Worm (Caenorhabditis elegans) whole organism, early embryonic: Measurements from ENCODE around the gene twk-31.

Experiments used
- B0310.2 ChIP-seq: sonication (generic microtip); optimal IDR thresholded peaks from 2 replicates; lab custom pipeline; 2016; ENCODE audit warnings: mild to moderate bottlenecking, missing genetic modification characterization, missing compliant biosample characterization
- F13C5.2 ChIP-seq: sonication (generic microtip); optimal IDR thresholded peaks from 2 replicates; lab custom pipeline; 2017; ENCODE audit warnings: mild to moderate bottlenecking, missing genetic modification characterization, inconsistent platforms, missing compliant biosample characterization
- aly-1 ChIP-seq: sonication (generic microtip); optimal IDR thresholded peaks from 2 replicates; lab custom pipeline; 2016; ENCODE audit warnings: missing genetic modification characterization, missing compliant biosample characterization
- ama-1 ChIP-seq: fragments of 150-350 bp; optimal IDR thresholded peaks from 2 replicates; lab custom pipeline; 2014
- ceh-13 ChIP-seq: fragments of 200-800 bp; sonication (Bioruptor generic); optimal IDR thresholded peaks from 2 replicates; lab custom pipeline; 2018; ENCODE audit warnings: mild to moderate bottlenecking, missing genetic modification characterization, missing compliant biosample characterization
- ceh-36 ChIP-seq: sonication (generic microtip); optimal IDR thresholded peaks from 2 replicates; lab custom pipeline; 2016; ENCODE audit warnings: missing genetic modification characterization, inconsistent platforms, missing compliant biosample characterization
- ets-7 ChIP-seq: sonication (generic microtip); optimal IDR thresholded peaks from 2 replicates; lab custom pipeline; 2016; ENCODE audit warnings: missing genotype, missing genetic modification characterization, missing compliant biosample characterization
- flt-1 ChIP-seq: fragments of 200-800 bp; sonication (Bioruptor generic); IDR thresholded peaks from 2 replicates; pipeline ENCODE4 v1.3.6; 2022; ENCODE audit warnings: missing genetic modification characterization, missing compliant biosample characterization
- hmbx-1 ChIP-seq: sonication (generic microtip); optimal IDR thresholded peaks from 2 replicates; lab custom pipeline; 2016; ENCODE audit warnings: mild to moderate bottlenecking, missing genetic modification characterization, missing compliant biosample characterization
- hmg-4 ChIP-seq: fragments of 200-800 bp; sonication (Bioruptor generic); optimal IDR thresholded peaks from 2 replicates; lab custom pipeline; 2018; ENCODE audit warnings: mild to moderate bottlenecking, missing genetic modification characterization, missing compliant biosample characterization
- hnd-1 ChIP-seq: sonication (generic microtip); optimal IDR thresholded peaks from 2 replicates; lab custom pipeline; 2016; ENCODE audit warnings: missing genetic modification characterization, missing compliant biosample characterization
- pes-1 ChIP-seq: fragments of 200-800 bp; sonication (Bioruptor generic); IDR thresholded peaks from 2 replicates; pipeline ENCODE4 v1.3.6; 2022; ENCODE audit warnings: missing genetic modification reagents, missing genetic modification characterization, missing compliant biosample characterization
- scrt-1 ChIP-seq: fragments of 200-800 bp; sonication (Bioruptor generic); IDR thresholded peaks from 2 replicates; pipeline ENCODE4 v1.3.6; 2022; ENCODE audit warnings: missing genetic modification characterization, missing compliant biosample characterization
- sea-1 ChIP-seq: fragments of 200-800 bp; sonication (Bioruptor generic); conservative IDR thresholded peaks from 2 replicates; pipeline ENCODE4 v1.3.6; 2022; ENCODE audit warnings: missing genetic modification characterization, missing compliant biosample characterization
- tbx-11 ChIP-seq: fragments of 200-800 bp; sonication (Bioruptor generic); IDR thresholded peaks from 2 replicates; pipeline ENCODE4 v1.3.6; 2022; ENCODE audit warnings: missing genetic modification characterization, missing compliant biosample characterization
- tbx-37 ChIP-seq: fragments of 200-800 bp; sonication (Bioruptor generic); conservative IDR thresholded peaks from 2 replicates; pipeline ENCODE4 v1.3.6; 2022; ENCODE audit warnings: missing genetic modification reagents, missing genetic modification characterization, missing compliant biosample characterization
- tra-4 ChIP-seq: sonication (generic microtip); optimal IDR thresholded peaks from 2 replicates; lab custom pipeline; 2017; ENCODE audit warnings: missing genetic modification characterization, missing compliant biosample characterization

The twk-31 gene

ce11 chrIII:11391601-11392520, 18.6 kb upstream of the twk-31 start:
- TF ChIP-seq ceh-36 (tag; lab: Kevin White, UChicago) = peak; percentile 20
- no peak for TF ChIP-seq F13C5.2 (tag; lab: Kevin White, UChicago)

- TF ChIP-seq tbx-37 (GFP tag; lab: Robert Waterston, UW) (no peak), ceh-36 (tag; lab: Kevin White, UChicago) (peak; percentile 90)
These were observed 17.7 kb upstream of the twk-31 start for ce11 chrIII:11392740-11393139.

- TF ChIP-seq hnd-1 = no peak
- no peak for TF ChIP-seq pes-1 (GFP tag; lab: Robert Waterston, UW)
- TF ChIP-seq ets-7 (tag; lab: Kevin White, UChicago) = no peak
- no peak for TF ChIP-seq B0310.2 (tag; lab: Kevin White, UChicago)
These were observed 17.3 kb upstream of the twk-31 start, which contains the start of gene nlp-21 for ce11 chrIII:11393162-11393561. TSS of gene nlp-21 (minus strand) at chrIII:11393262.

DNA sequence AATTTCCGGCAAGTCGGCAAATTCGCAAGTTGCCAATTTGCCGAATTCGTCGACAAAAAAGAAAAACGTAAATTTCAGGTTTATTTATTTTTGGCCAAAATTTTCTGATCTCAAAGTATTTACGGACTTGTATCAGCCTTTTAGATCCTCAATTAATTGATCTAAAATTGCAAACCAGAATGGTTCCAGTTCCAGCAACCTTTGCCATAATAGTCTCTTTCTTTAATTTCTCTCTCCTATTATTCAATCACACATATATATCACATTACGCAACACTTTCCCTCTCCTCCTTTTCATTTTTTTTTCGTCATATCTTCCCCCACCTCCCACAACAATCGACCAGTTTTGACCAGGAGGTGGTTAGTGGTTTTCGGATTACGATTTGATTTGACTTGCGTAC, 13.0 kb upstream of the twk-31 start, which contains the start of gene Y47D3B.3:
Gene Y47D3B.3, plus strand, starts transcription at position 301 of the 400 bp plus-strand sequence.
- TF ChIP-seq tbx-11 (no peak), flt-1 (GFP tag; lab: Robert Waterston, UW) (no peak), B0310.2 (tag; lab: Kevin White, UChicago) (no peak), tra-4 (no peak), hnd-1 (no peak), ets-7 (tag; lab: Kevin White, UChicago) (no peak), hmbx-1 (tag; lab: Kevin White, UChicago) (no peak), ceh-13 (GFP tag; lab: Kevin White, UChicago) (no peak), ceh-36 (tag; lab: Kevin White, UChicago) (no peak), scrt-1 (no peak), sea-1 (GFP tag; lab: Robert Waterston, UW) (no peak)

ce11 chrIII:11402717-11403116, 7.8 kb upstream of the twk-31 start, which contains the start of gene Y47D3B.12:
TSS of gene Y47D3B.12 (plus strand) at chrIII:11403017.
- TF ChIP-seq tbx-37 (GFP tag; lab: Robert Waterston, UW) (no peak), scrt-1 (no peak), aly-1 (no peak), hmg-4 (GFP tag; lab: Kevin White, UChicago) (no peak), tbx-11 (no peak), B0310.2 (tag; lab: Kevin White, UChicago) (no peak), ets-7 (tag; lab: Kevin White, UChicago) (no peak), sea-1 (GFP tag; lab: Robert Waterston, UW) (no peak), tra-4 (no peak), ceh-13 (GFP tag; lab: Kevin White, UChicago) (no peak), F13C5.2 (tag; lab: Kevin White, UChicago) (no peak), pes-1 (GFP tag; lab: Robert Waterston, UW) (no peak), ceh-36 (tag; lab: Kevin White, UChicago) (no peak), hnd-1 (no peak), ama-1 (lab: Kevin White, UChicago) (no peak), flt-1 (GFP tag; lab: Robert Waterston, UW) (no peak), hmbx-1 (tag; lab: Kevin White, UChicago) (no peak)

ce11 chrIII:11405049-11405448, 5.4 kb upstream of the twk-31 start, which contains the start of gene Y47D3B.4:
TSS of gene Y47D3B.4 (plus strand) at chrIII:11405349.
- no peak for TF ChIP-seq hmbx-1 (tag; lab: Kevin White, UChicago)
- no peak for TF ChIP-seq tra-4
- no peak for TF ChIP-seq sea-1 (GFP tag; lab: Robert Waterston, UW)
- TF ChIP-seq hnd-1 = no peak
- TF ChIP-seq tbx-11 = no peak
- no peak for TF ChIP-seq pes-1 (GFP tag; lab: Robert Waterston, UW)
- no peak for TF ChIP-seq scrt-1

- TF ChIP-seq scrt-1 = no peak
- TF ChIP-seq ceh-36 (tag; lab: Kevin White, UChicago) = peak; percentile 80
These were observed 9.1 kb downstream of the twk-31 start for ce11 chrIII:11419551-11419950.

DNA sequence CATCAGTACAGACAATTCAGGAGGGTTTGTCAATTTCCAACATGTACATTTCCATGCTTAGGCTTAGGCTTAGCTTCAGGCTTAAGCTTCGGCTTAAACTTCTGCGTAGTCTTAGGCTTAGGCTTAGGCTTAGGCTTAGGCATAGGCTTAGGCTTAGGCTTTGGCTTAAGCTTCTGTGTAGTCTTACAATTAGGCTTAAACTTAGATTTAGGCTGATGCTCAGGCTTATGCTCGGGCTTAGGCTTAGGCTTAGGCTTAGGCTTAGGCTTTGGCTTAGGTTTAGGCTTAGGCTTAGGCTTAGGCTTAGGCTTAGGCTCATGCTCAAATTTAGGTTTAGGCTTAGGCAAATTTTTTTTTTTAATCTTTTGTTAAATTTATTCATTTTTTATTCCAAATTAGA, 14.3 kb downstream of the twk-31 start:
- TF ChIP-seq ceh-36 (tag; lab: Kevin White, UChicago) = peak; percentile 89
- TF ChIP-seq hmg-4 (GFP tag; lab: Kevin White, UChicago) = no peak

DNA sequence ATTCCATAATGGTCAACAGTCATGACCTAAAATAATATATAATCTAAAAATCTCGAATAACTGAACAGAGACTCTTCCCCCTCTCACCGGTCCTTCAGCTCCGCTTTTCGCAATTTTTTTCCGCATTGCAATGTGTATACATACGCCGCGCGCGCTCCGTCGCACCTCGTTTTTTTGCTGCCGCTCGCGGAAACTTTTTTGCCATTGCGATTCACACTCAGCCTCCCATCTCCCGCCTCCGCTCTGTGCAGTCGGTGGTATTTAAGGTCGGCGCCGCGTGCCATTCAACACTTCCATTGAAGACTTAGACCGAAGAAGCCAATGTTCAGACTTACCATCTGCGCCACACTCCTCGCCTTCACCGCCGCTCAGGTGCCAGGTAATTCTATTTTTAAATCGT, 16.4 kb downstream of the twk-31 start, which contains the start of gene idpc-1:
Gene idpc-1, plus strand, starts transcription at position 301 of the 400 bp plus-strand sequence.
- no peak for TF ChIP-seq flt-1 (GFP tag; lab: Robert Waterston, UW)
- TF ChIP-seq tra-4 = no peak
- TF ChIP-seq ama-1 (lab: Kevin White, UChicago) = no peak
- no peak for TF ChIP-seq ets-7 (tag; lab: Kevin White, UChicago)
- no peak for TF ChIP-seq B0310.2 (tag; lab: Kevin White, UChicago)
- no peak for TF ChIP-seq hmg-4 (GFP tag; lab: Kevin White, UChicago)
- TF ChIP-seq pes-1 (GFP tag; lab: Robert Waterston, UW) = no peak
- TF ChIP-seq scrt-1 = no peak
- no peak for TF ChIP-seq tbx-11
- TF ChIP-seq tbx-37 (GFP tag; lab: Robert Waterston, UW) = no peak
- no peak for TF ChIP-seq sea-1 (GFP tag; lab: Robert Waterston, UW)
- no peak for TF ChIP-seq ceh-13 (GFP tag; lab: Kevin White, UChicago)
- TF ChIP-seq aly-1 = no peak
- no peak for TF ChIP-seq ceh-36 (tag; lab: Kevin White, UChicago)
- TF ChIP-seq hmbx-1 (tag; lab: Kevin White, UChicago) = no peak
- TF ChIP-seq hnd-1 = no peak
